Worm (Caenorhabditis elegans): ENCODE data around the gene mif-4.

The mif-4 gene

ce11 chrIV:6335908-6336307 lies at the start of gene mif-4:
mif-4 (minus strand) TSS chrIV:6335994.
- no peak for TF ChIP-seq unc-39 (tag; optimal IDR thresholded peaks at IDR 0.05)
- no peak for TF ChIP-seq hlh-11 (tag; optimal IDR thresholded peaks at IDR 0.05)
- TF ChIP-seq tag-97 (GFP tag; IDR thresholded peaks at IDR 0.05), result no peak
- TF ChIP-seq zfp-3 (GFP tag; conservative IDR thresholded peaks at IDR 0.05), result no peak
- peak in 1 of 2 experiments; percentile 43 for TF ChIP-seq unc-62 (GFP tag; optimal IDR thresholded peaks at IDR 0.05 in 1 of 2)
- no peak for TF ChIP-seq unc-62 (tag; optimal IDR thresholded peaks at IDR 0.05)
- no peak for TF ChIP-seq D1046.2 (GFP tag; IDR thresholded peaks at IDR 0.05)
- no peak for TF ChIP-seq mep-1 (tag; optimal IDR thresholded peaks at IDR 0.05)
- no peak for TF ChIP-seq arid-1 (GFP tag; conservative IDR thresholded peaks at IDR 0.05)
- TF ChIP-seq ceh-20 (GFP tag; IDR thresholded peaks at IDR 0.05), result no peak
- TF ChIP-seq mdl-1 (tag; optimal IDR thresholded peaks at IDR 0.05), result peak in 1 of 2 experiments; percentile 12
- TF ChIP-seq daf-8 (GFP tag; IDR thresholded peaks at IDR 0.05), result no peak
- TF ChIP-seq nhr-77 (tag; optimal IDR thresholded peaks at IDR 0.05), result no peak
- no peak for TF ChIP-seq nhr-25 (tag; optimal IDR thresholded peaks at IDR 0.05; ENCODE audit: borderline replicate concordance, insufficient read depth)
- TF ChIP-seq pha-4 (GFP tag; IDR thresholded peaks at IDR 0.05), result no peak
- TF ChIP-seq pha-4 (tag; optimal IDR thresholded peaks at IDR 0.05), result peak; percentile 24
- TF ChIP-seq hif-1 (tag; optimal IDR thresholded peaks at IDR 0.05), result no peak

ce11 chrIV:6385010-6385409 lies 49.2 kb upstream of the mif-4 start:
- no peak for TF ChIP-seq egl-43 (GFP tag; IDR thresholded peaks at IDR 0.05)
- TF ChIP-seq dpl-1 (GFP tag; optimal IDR thresholded peaks at IDR 0.05), result no peak
- peak; percentile 13; the same call in 1 of the 2 replicates for TF ChIP-seq ctbp-1 (GFP tag; IDR thresholded peaks at IDR 0.05)
- TF ChIP-seq F49E8.2 (tag; optimal IDR thresholded peaks at IDR 0.05; ENCODE audit: borderline replicate concordance), result no peak
- peak; percentile 69 for TF ChIP-seq fkh-10 (GFP tag; optimal IDR thresholded peaks at IDR 0.05)
- TF ChIP-seq nhr-77 (tag; optimal IDR thresholded peaks at IDR 0.05), result no peak

- TF ChIP-seq aha-1 (tag) (peak; percentile 79), nhr-237 (tag; optimal IDR thresholded peaks at IDR 0.05) (no peak)
These were observed 48.2 kb upstream of the mif-4 start, which contains the start of gene shl-1 for ce11 chrIV:6383970-6384369. shl-1 (minus strand) TSS chrIV:6384070.

- TF ChIP-seq T26A8.4 (GFP tag; IDR thresholded peaks at IDR 0.05) (peak; percentile 94), spr-1 (tag; optimal IDR thresholded peaks at IDR 0.05) (peak; percentile 62), dpl-1 (GFP tag; optimal IDR thresholded peaks at IDR 0.05) (peak; percentile 25), lin-38 (GFP tag; IDR thresholded peaks at IDR 0.05) (0 out of 2 replicates have a peak, but pooled peaks have one; percentile 19), unc-62 (GFP tag; optimal IDR thresholded peaks at IDR 0.05 in 1 of 2) (no peak), unc-62 (tag; optimal IDR thresholded peaks at IDR 0.05) (no peak), nhr-102 (tag; optimal IDR thresholded peaks at IDR 0.05) (peak; percentile 62), ctbp-1 (GFP tag; IDR thresholded peaks at IDR 0.05) (no peak)
These were observed 42.6 kb upstream of the mif-4 start for ce11 chrIV:6378398-6378797.

ce11 chrIV:6377335-6378069 lies 41.7 kb upstream of the mif-4 start:
- no peak for TF ChIP-seq spr-3 (GFP tag; optimal IDR thresholded peaks at IDR 0.05)
- no peak for TF ChIP-seq ceh-20 (GFP tag; IDR thresholded peaks at IDR 0.05)
- TF ChIP-seq pqm-1 (tag; optimal IDR thresholded peaks at IDR 0.05), result no peak
- no peak for TF ChIP-seq nhr-10 (tag; optimal IDR thresholded peaks at IDR 0.05)
- TF ChIP-seq hmg-1.1 (GFP tag; IDR thresholded peaks at IDR 0.05), result 0 out of 2 replicates have a peak, but pooled peaks have one; percentile 31
- TF ChIP-seq sdz-12 (GFP tag; optimal IDR thresholded peaks at IDR 0.05), result peak; percentile 78
- TF ChIP-seq set-16 (GFP tag; IDR thresholded peaks at IDR 0.05), result peak; percentile 94
- peak; percentile 9 for TF ChIP-seq spr-1 (tag; optimal IDR thresholded peaks at IDR 0.05)
- 0 out of 2 replicates have a peak, but pooled peaks have one; percentile 22 for TF ChIP-seq dmd-8 (GFP tag; IDR thresholded peaks at IDR 0.05)
- peak; percentile 94 for TF ChIP-seq aha-1 (tag)
- TF ChIP-seq fos-1 (tag; optimal IDR thresholded peaks at IDR 0.05), result no peak
- TF ChIP-seq tag-97 (GFP tag; IDR thresholded peaks at IDR 0.05), result no peak
- TF ChIP-seq lin-29 (GFP tag; IDR thresholded peaks at IDR 0.05), result peak; percentile 25; the same call in 1 of the 2 replicates
- TF ChIP-seq Y48G9A.11 (GFP tag; IDR thresholded peaks at IDR 0.05), result no peak
